Fruit fly (Drosophila melanogaster) whole organism, embryonic: ENCODE results near the gene EloB.

ENCODE experiments used
- Antp ChIP-seq: fragments of 200-800 bp; sonication (Bioruptor generic); optimal IDR thresholded peaks from 3 replicates; lab custom pipeline; 2016; ENCODE audit warnings: missing biosample characterization, missing genetic modification characterization
- Bdp1 ChIP-seq: fragments of 200-800 bp; sonication (Bioruptor generic); optimal IDR thresholded peaks from 3 replicates; lab custom pipeline; 2016; ENCODE audit warnings: missing biosample characterization, missing genetic modification characterization
- CG11093 ChIP-seq: fragments of 200-800 bp; sonication (Bioruptor generic); IDR thresholded peaks from 3 replicates; pipeline ENCODE4 v1.3.6; 2022; ENCODE audit warnings: missing biosample characterization, missing genetic modification characterization
- CG13123 ChIP-seq: fragments of 200-800 bp; sonication (Bioruptor generic); optimal IDR thresholded peaks from 2 replicates; lab custom pipeline; 2016; ENCODE audit warnings: missing biosample characterization, missing genetic modification characterization
- CG13296 ChIP-seq: fragments of 200-800 bp; sonication (Bioruptor generic); optimal IDR thresholded peaks from 3 replicates; lab custom pipeline; 2018; ENCODE audit warnings: missing biosample characterization, mild to moderate bottlenecking, missing genetic modification characterization
- CG15514 ChIP-seq: fragments of 200-800 bp; sonication (Bioruptor generic); optimal IDR thresholded peaks from 3 replicates; lab custom pipeline; 2017; ENCODE audit warnings: missing biosample characterization, missing genetic modification characterization, mild to moderate bottlenecking, moderate library complexity, missing genetic modification reagents
- CG1647 ChIP-seq: fragments of 200-800 bp; sonication (Bioruptor generic); optimal IDR thresholded peaks from 3 replicates; lab custom pipeline; 2016; ENCODE audit warnings: missing biosample characterization, missing genetic modification characterization
- CG32767 ChIP-seq: fragments of 200-800 bp; sonication (Bioruptor generic); IDR thresholded peaks from 2 replicates; pipeline ENCODE4 v1.3.6; 2022; ENCODE audit warnings: missing biosample characterization, missing genetic modification characterization
- CG4617 ChIP-seq: fragments of 200-800 bp; sonication (Bioruptor generic); optimal IDR thresholded peaks from 3 replicates; lab custom pipeline; 2016; ENCODE audit warnings: missing biosample characterization, missing genetic modification characterization, borderline replicate concordance
- CG6683 ChIP-seq: fragments of 200-800 bp; sonication (Bioruptor generic); optimal IDR thresholded peaks from 2 replicates; lab custom pipeline; 2017; ENCODE audit warnings: missing biosample characterization, mild to moderate bottlenecking, missing genetic modification characterization, missing genetic modification reagents
- CG8924 ChIP-seq: fragments of 200-800 bp; optimal IDR thresholded peaks from 3 replicates; lab custom pipeline; 2019; ENCODE audit warnings: missing biosample characterization, mild to moderate bottlenecking, missing genetic modification characterization, moderate library complexity
- Drgx ChIP-seq: fragments of 200-800 bp; sonication (Bioruptor generic); IDR thresholded peaks from 2 replicates; pipeline ENCODE4 v1.3.6; 2022; ENCODE audit warnings: missing biosample characterization, missing genetic modification characterization
- Ets65A ChIP-seq: fragments of 200-800 bp; sonication (Bioruptor generic); peaks from one replicate; lab custom pipeline; 2016; ENCODE audit warnings: missing biosample characterization, missing genetic modification characterization
- Hr39 ChIP-seq: fragments of >200 bp; optimal IDR thresholded peaks from 2 replicates; lab custom pipeline; 2017
- Hsf ChIP-seq: fragments of 200-800 bp; sonication (Bioruptor generic); optimal IDR thresholded peaks from 3 replicates; lab custom pipeline; 2016; ENCODE audit warnings: missing biosample characterization, missing genetic modification characterization
- Max ChIP-seq: fragments of 200-800 bp; sonication (Bioruptor generic); optimal IDR thresholded peaks from 2 replicates; lab custom pipeline; 2016; ENCODE audit warnings: missing biosample characterization, mild to moderate bottlenecking, missing genetic modification characterization
- Med ChIP-seq: fragments of 200-800 bp; sonication (Bioruptor generic); peaks from one replicate; lab custom pipeline; 2016; ENCODE audit warnings: missing biosample characterization, missing genetic modification characterization, mild to moderate bottlenecking, inconsistent platforms, moderate library complexity
- NC2β ChIP-seq: fragments of 200-800 bp; sonication (Bioruptor generic); optimal IDR thresholded peaks from 2 replicates; lab custom pipeline; 2016; ENCODE audit warnings: missing biosample characterization, missing genetic modification characterization
- Oli ChIP-seq: fragments of 200-800 bp; sonication (Bioruptor generic); optimal IDR thresholded peaks from 2 replicates; lab custom pipeline; 2018; ENCODE audit warnings: missing biosample characterization, mild to moderate bottlenecking, missing genetic modification characterization, moderate library complexity
- Pdp1 ChIP-seq, 2 experiments: fragments of 200-800 bp; sonication (Bioruptor generic); optimal IDR thresholded peaks; 3 replicates each; lab custom pipeline; 2016; ENCODE audit warnings: missing biosample characterization in 2 of 2, missing genetic modification characterization in 2 of 2, mild to moderate bottlenecking in 1 of 2, moderate library complexity in 1 of 2
- cato ChIP-seq: fragments of 200-800 bp; sonication (Bioruptor generic); optimal IDR thresholded peaks from 2 replicates; lab custom pipeline; 2016; ENCODE audit warnings: missing biosample characterization, missing genetic modification characterization, borderline replicate concordance
- cg ChIP-seq: fragments of 200-800 bp; sonication (Bioruptor generic); optimal IDR thresholded peaks from 3 replicates; lab custom pipeline; 2019; ENCODE audit warnings: missing biosample characterization, mild to moderate bottlenecking, missing genetic modification characterization, moderate library complexity
- chinmo ChIP-seq: fragments of 200-800 bp; sonication (Bioruptor generic); IDR thresholded peaks from 4 replicates; pipeline ENCODE4 v1.3.6; 2022; ENCODE audit warnings: missing biosample characterization, missing genetic modification characterization; ENCODE audit not compliant: partially characterized antibody
- ci ChIP-seq: fragments of 200-800 bp; sonication (Bioruptor generic); IDR thresholded peaks from 3 replicates; pipeline ENCODE4 v1.3.6; 2022; ENCODE audit warnings: missing biosample characterization, missing genetic modification characterization
- crol ChIP-seq: fragments of 200-800 bp; sonication (Bioruptor generic); IDR thresholded peaks from 2 replicates; pipeline ENCODE4 v1.3.6; 2022; ENCODE audit warnings: missing biosample characterization, missing genetic modification characterization
- crp ChIP-seq, 2 experiments: fragments of 200-800 bp; sonication (Bioruptor generic); optimal IDR thresholded peaks; 2 replicates in 1 of 2; 3 replicates in 1 of 2; lab custom pipeline; 2017; ENCODE audit warnings: missing biosample characterization in 2 of 2, missing genetic modification characterization in 2 of 2, mild to moderate bottlenecking in 1 of 2, moderate library complexity in 1 of 2
- exex ChIP-seq: fragments of 200-800 bp; sonication (Bioruptor generic); optimal IDR thresholded peaks from 4 replicates; lab custom pipeline; 2018; ENCODE audit warnings: missing biosample characterization, mild to moderate bottlenecking, missing genetic modification characterization, moderate library complexity
- grau ChIP-seq: fragments of 200-800 bp; optimal IDR thresholded peaks from 3 replicates; lab custom pipeline; 2019; ENCODE audit warnings: missing biosample characterization, mild to moderate bottlenecking, missing genetic modification characterization, moderate library complexity
- gt ChIP-seq: fragments of 200-800 bp; sonication (Bioruptor generic); IDR thresholded peaks from 2 replicates; pipeline ENCODE4 v1.3.6; 2022; ENCODE audit warnings: missing biosample characterization, missing genetic modification characterization
- hkb ChIP-seq, 2 experiments: fragments of 200-800 bp in 1 of 2; fragments of >200 bp in 1 of 2; sonication (Bioruptor generic) in 1 of 2; IDR thresholded peaks in 1 of 2; optimal IDR thresholded peaks in 1 of 2; 2 replicates each; pipeline versions ENCODE4 v1.3.6 to Lab custom; 2017 to 2022; ENCODE audit warnings: missing biosample characterization in 1 of 2, missing genetic modification characterization in 1 of 2
- ken ChIP-seq: fragments of 200-800 bp; sonication (Bioruptor generic); IDR thresholded peaks from 3 replicates; pipeline ENCODE4 v1.3.6; 2022; ENCODE audit warnings: missing biosample characterization, missing genetic modification characterization
- lilli ChIP-seq: fragments of 200-800 bp; sonication (Bioruptor generic); optimal IDR thresholded peaks from 3 replicates; lab custom pipeline; 2016; ENCODE audit warnings: missing biosample characterization, missing genetic modification characterization
- nom ChIP-seq: fragments of 200-800 bp; sonication (Bioruptor generic); optimal IDR thresholded peaks from 2 replicates; lab custom pipeline; 2017; ENCODE audit warnings: missing biosample characterization, missing genetic modification characterization, mild to moderate bottlenecking, moderate library complexity, missing genetic modification reagents
- pb ChIP-seq: fragments of 200-800 bp; sonication (Bioruptor generic); optimal IDR thresholded peaks from 3 replicates; lab custom pipeline; 2016; ENCODE audit warnings: missing biosample characterization, missing genetic modification characterization
- prd ChIP-seq, 3 experiments: fragments of >200 bp in 2 of 3; fragments of 200-800 bp in 1 of 3; sonication (Bioruptor generic) in 1 of 3; optimal IDR thresholded peaks in 2 of 3; IDR thresholded peaks in 1 of 3; 2 replicates in 2 of 3; 3 replicates in 1 of 3; pipeline versions ENCODE4 v1.3.6 to Lab custom; 2017 to 2022; ENCODE audit warnings: missing biosample characterization in 1 of 3, missing genetic modification characterization in 1 of 3
- repo ChIP-seq: fragments of 200-800 bp; sonication (Bioruptor generic); optimal IDR thresholded peaks from 2 replicates; lab custom pipeline; 2016; ENCODE audit warnings: missing biosample characterization, missing genetic modification characterization
- sens-2 ChIP-seq: fragments of 200-800 bp; sonication (Bioruptor generic); IDR thresholded peaks from 2 replicates; pipeline ENCODE4 v1.3.6; 2022; ENCODE audit warnings: missing biosample characterization, missing genetic modification characterization
- sisA ChIP-seq: fragments of 200-800 bp; sonication (Bioruptor generic); IDR thresholded peaks from 2 replicates; pipeline ENCODE4 v1.3.6; 2022; ENCODE audit warnings: missing biosample characterization, missing genetic modification characterization
- unpg ChIP-seq: fragments of 200-800 bp; sonication (Bioruptor generic); optimal IDR thresholded peaks from 3 replicates; lab custom pipeline; 2018; ENCODE audit warnings: missing biosample characterization, mild to moderate bottlenecking, missing genetic modification characterization, moderate library complexity
- wdn ChIP-seq: fragments of 200-800 bp; sonication (Bioruptor generic); IDR thresholded peaks from 2 replicates; pipeline ENCODE4 v1.3.6; 2022; ENCODE audit warnings: missing biosample characterization, missing genetic modification characterization

The EloB gene

dm6 chr3R:20608199-20608598, 28.5 kb upstream of the EloB start:
- TF ChIP-seq CG11093: 0 out of 3 replicates have a peak, but pooled peaks have one; percentile 21
- TF ChIP-seq CG6683 (GFP tag; lab: Kevin White, UChicago): no peak
- no peak for TF ChIP-seq CG13296 (GFP tag; lab: Kevin White, UChicago)
- 0 out of 2 replicates have a peak, but pooled peaks have one; percentile 7 for TF ChIP-seq sisA (GFP tag; lab: Robert Waterston, UW)
- TF ChIP-seq hkb (optimal IDR thresholded peaks at IDR 0.05; lab: Kevin White, UChicago): no peak
- TF ChIP-seq hkb (GFP tag; IDR thresholded peaks at IDR 0.05; lab: Robert Waterston, UW): no peak
- TF ChIP-seq sens-2 (GFP tag; lab: Robert Waterston, UW): no peak
- no peak for TF ChIP-seq prd (optimal IDR thresholded peaks at IDR 0.05; lab: Kevin White, UChicago)
- peak; percentile 35; the same call in 1 of the 3 replicates for TF ChIP-seq prd (GFP tag; IDR thresholded peaks at IDR 0.05; lab: Robert Waterston, UW)
- TF ChIP-seq Drgx (GFP tag; lab: Robert Waterston, UW): no peak
- TF ChIP-seq Hr39 (lab: Kevin White, UChicago): peak; percentile 40
- no peak for TF ChIP-seq CG32767
- peak; percentile 71 for TF ChIP-seq Ets65A (GFP tag; lab: Kevin White, UChicago)
- no peak for TF ChIP-seq repo

dm6 chr3R:20605562-20606155, 26.0 kb upstream of the EloB start:
- peak; percentile 13; the same call in 1 of the 3 replicates for TF ChIP-seq ci (GFP tag; lab: Robert Waterston, UW)
- TF ChIP-seq Oli: no peak
- peak; percentile 51 for TF ChIP-seq nom (GFP tag; lab: Kevin White, UChicago)
- TF ChIP-seq CG4617 (GFP tag; lab: Kevin White, UChicago): no peak
- no peak for TF ChIP-seq crp (GFP tag; optimal IDR thresholded peaks at IDR 0.05; lab: Kevin White, UChicago)
- peak in 1 of 2 experiments; percentile 80 for TF ChIP-seq Pdp1 (GFP tag; optimal IDR thresholded peaks at IDR 0.05; lab: Kevin White, UChicago)
- no peak for TF ChIP-seq CG13123
- no peak for TF ChIP-seq pb (GFP tag; lab: Kevin White, UChicago)
- no peak for TF ChIP-seq Hsf (GFP tag; lab: Kevin White, UChicago)
- no peak for TF ChIP-seq Bdp1 (GFP tag; lab: Kevin White, UChicago)
- TF ChIP-seq Med (GFP tag; lab: Kevin White, UChicago): peak; percentile 24
- no peak for TF ChIP-seq unpg (GFP tag; lab: Kevin White, UChicago)
- peak; percentile 87 for TF ChIP-seq exex (tag; lab: Kevin White, UChicago)
- 0 out of 2 replicates have a peak, but pooled peaks have one; percentile 12 for TF ChIP-seq sens-2 (GFP tag; lab: Robert Waterston, UW)
- TF ChIP-seq ken (GFP tag; lab: Robert Waterston, UW): no peak
- TF ChIP-seq CG15514 (GFP tag; lab: Kevin White, UChicago): no peak

dm6 chr3R:20605078-20605477, 25.4 kb upstream of the EloB start:
- TF ChIP-seq Med (GFP tag; lab: Kevin White, UChicago) (peak; percentile 9), CG8924 (tag; lab: Kevin White, UChicago) (no peak), gt (GFP tag; lab: Robert Waterston, UW) (no peak), CG1647 (GFP tag; lab: Kevin White, UChicago) (no peak), NC2β (GFP tag; lab: Kevin White, UChicago) (no peak), Hr39 (lab: Kevin White, UChicago) (peak; percentile 45), grau (tag; lab: Kevin White, UChicago) (peak; percentile 38), cato (GFP tag; lab: Kevin White, UChicago) (no peak), Antp (GFP tag; lab: Kevin White, UChicago) (no peak), cg (peak; percentile 20), lilli (GFP tag; lab: Kevin White, UChicago) (no peak), crol (GFP tag; lab: Robert Waterston, UW) (peak; percentile 35; the same call in 1 of the 2 replicates), wdn (GFP tag; lab: Robert Waterston, UW) (no peak), chinmo (GFP tag; lab: Robert Waterston, UW) (0 out of 4 replicates have a peak, but pooled peaks have one; percentile 24), Max (no peak)
